Worm (Caenorhabditis elegans): ENCODE data around the gene srd-38.

DNA sequence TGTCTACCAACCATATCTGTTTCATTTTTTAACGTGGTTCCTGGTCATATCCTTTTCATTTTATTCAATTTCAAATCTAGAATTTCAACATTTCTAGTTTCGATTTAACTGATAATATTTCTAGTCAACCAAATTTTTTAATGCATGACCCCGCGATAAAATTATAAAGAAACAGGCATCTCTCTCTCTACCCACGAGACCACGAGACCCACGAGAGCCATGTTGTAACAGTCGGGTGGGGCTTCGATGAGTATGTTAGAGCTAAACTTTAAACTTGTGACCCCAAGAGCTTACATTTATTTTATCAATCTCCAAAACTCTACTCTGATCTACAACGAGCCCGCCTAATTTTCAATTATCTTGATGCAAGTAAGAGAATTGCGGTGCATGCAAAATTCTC is 26.7 kb downstream of the srd-38 start:
- TF ChIP-seq ztf-4 (tag; optimal IDR thresholded peaks at IDR 0.05): no peak
- no peak for TF ChIP-seq nhr-76 (tag; optimal IDR thresholded peaks at IDR 0.05)
- no peak for TF ChIP-seq ama-1 (optimal IDR thresholded peaks at IDR 0.05)
- no peak for TF ChIP-seq egl-27 (tag; optimal IDR thresholded peaks at IDR 0.05)
